Worm (Caenorhabditis elegans) whole organism, L1 larva: ENCODE measurements around the gene pha-4.

Source experiments
- egl-27 ChIP-seq, 2 experiments: fragments of 150-350 bp in 1 of 2; sonication (generic microtip); optimal IDR thresholded peaks; 3 replicates each; lab custom pipeline; 2017 to 2018; ENCODE audit warnings: missing biosample characterization in 2 of 2, missing genetic modification characterization in 2 of 2, missing genetic modification reagents in 2 of 2
- elt-2 ChIP-seq: sonication (generic microtip); optimal IDR thresholded peaks from 2 replicates; lab custom pipeline; 2016; ENCODE audit warnings: missing genetic modification characterization, mild to moderate bottlenecking, inconsistent platforms, missing compliant biosample characterization, missing genetic modification reagents
- unc-62 ChIP-seq: fragments of 150-350 bp; optimal IDR thresholded peaks from 2 replicates; lab custom pipeline; 2014; ENCODE audit warnings: missing biosample characterization, missing genetic modification reagents, missing genetic modification characterization

- TF ChIP-seq unc-62, result no peak
- no peak for TF ChIP-seq elt-2 (tag; lab: Kevin White, UChicago)
- TF ChIP-seq egl-27 (tag; optimal IDR thresholded peaks at IDR 0.05; lab: Kevin White, UChicago), result no peak
These were observed 6.0 kb upstream of the pha-4 start for ce11 chrV:20746805-20747204.
